Worm (Caenorhabditis elegans) whole organism, L4/young adult: Measurements from ENCODE around the gene aly-1.

Experiments used
- W03F9.2 ChIP-seq: fragments of 150-350 bp; optimal IDR thresholded peaks from 2 replicates; lab custom pipeline; 2014; ENCODE audit warnings: missing biosample characterization, missing genetic modification characterization
- dao-5 ChIP-seq: sonication (generic microtip); optimal IDR thresholded peaks from 2 replicates; lab custom pipeline; 2016; ENCODE audit warnings: missing genotype, missing genetic modification characterization, moderate library complexity, missing compliant biosample characterization
- him-1 ChIP-seq: sonication (generic microtip); optimal IDR thresholded peaks from 2 replicates; lab custom pipeline; 2016; ENCODE audit warnings: missing genotype, missing genetic modification reagents, missing genetic modification characterization, missing compliant biosample characterization

- TF ChIP-seq W03F9.2 (no peak), him-1 (no peak), dao-5 (tag; lab: Kevin White, UChicago) (no peak)
Observed at ce11 chrIV:9069703-9070102, 39.0 kb upstream of the aly-1 start, which contains the start of gene nhr-11.
